Fruit fly (Drosophila melanogaster): ENCODE measurements around the gene CG5646.

CG5646 gene

DNA sequence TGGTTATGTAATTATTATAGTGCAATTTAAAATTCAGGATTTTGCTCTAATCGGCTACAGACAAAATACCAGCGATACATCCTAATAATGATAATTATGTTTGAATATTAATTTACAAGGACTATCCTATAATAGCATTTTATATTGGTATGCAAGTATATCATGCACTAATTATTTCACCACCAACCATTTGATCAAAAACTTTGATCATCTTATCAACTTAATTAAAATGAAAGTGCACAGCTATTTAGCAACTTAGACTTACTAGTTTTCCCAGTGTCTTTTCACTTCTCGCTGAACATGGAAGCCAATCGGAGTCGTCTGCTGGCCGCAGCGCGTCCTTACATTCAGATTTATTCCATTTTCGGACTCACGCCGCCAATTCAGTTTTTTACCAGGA is 15.4 kb downstream of the CG5646 start, which contains the start of gene Gr98d:
Gene Gr98d, plus strand, starts transcription at position 301 of the 400 bp plus-strand sequence.
- TF ChIP-seq Ets96B (tag; optimal IDR thresholded peaks at IDR 0.05) (no peak), lz (GFP tag; optimal IDR thresholded peaks at IDR 0.05) (no peak)

DNA sequence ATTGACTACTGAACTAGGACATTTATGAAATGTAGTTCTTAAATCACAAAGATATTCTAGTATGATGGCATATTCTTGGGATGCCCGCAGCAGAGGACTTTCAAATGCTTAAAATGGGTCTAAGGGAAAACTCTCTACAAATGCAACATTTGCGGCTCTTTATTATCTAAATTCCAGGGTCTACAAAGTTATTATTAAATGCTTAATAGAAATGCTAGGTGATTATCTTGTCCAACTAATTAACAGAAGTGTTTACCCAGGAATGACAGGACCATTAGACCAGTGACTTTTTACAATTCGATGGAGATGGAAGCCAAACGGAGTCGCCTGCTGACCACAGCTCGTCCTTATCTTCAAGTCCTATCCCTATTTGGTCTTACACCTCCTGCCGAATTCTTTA is 17.0 kb downstream of the CG5646 start, which contains the start of gene Gr98c:
Gene Gr98c, plus strand, starts transcription at position 301 of the 400 bp plus-strand sequence.
- TF ChIP-seq Met (GFP tag; optimal IDR thresholded peaks at IDR 0.05) (no peak), CG8319 (GFP tag; optimal IDR thresholded peaks at IDR 0.05) (no peak), CG6808 (GFP tag; optimal IDR thresholded peaks at IDR 0.05) (no peak), CG10669 (GFP tag; optimal IDR thresholded peaks at IDR 0.05) (no peak), CG32006 (GFP tag; optimal IDR thresholded peaks at IDR 0.05) (no peak), dsx (GFP tag; optimal IDR thresholded peaks at IDR 0.05; ENCODE audit: poor library complexity, severe bottlenecking) (no peak), Hr38 (GFP tag; optimal IDR thresholded peaks at IDR 0.05) (no peak), fd59A (GFP tag; optimal IDR thresholded peaks at IDR 0.05) (no peak), Gug (GFP tag; IDR thresholded peaks at IDR 0.05) (no peak), Eip75B (GFP tag; optimal IDR thresholded peaks at IDR 0.05) (no peak), CG3032 (tag; optimal IDR thresholded peaks at IDR 0.05) (no peak), acj6 (GFP tag; optimal IDR thresholded peaks at IDR 0.05) (no peak), CG6792 (GFP tag; optimal IDR thresholded peaks at IDR 0.05) (no peak), CG6163 (GFP tag; IDR thresholded peaks at IDR 0.05) (no peak), fd85E (GFP tag; optimal IDR thresholded peaks at IDR 0.05) (no peak), Ets96B (tag; optimal IDR thresholded peaks at IDR 0.05) (no peak), ss (GFP tag; optimal IDR thresholded peaks at IDR 0.05) (no peak), CG16779 (tag; optimal IDR thresholded peaks at IDR 0.05) (no peak), svp (GFP tag) (no peak), CG6854 (GFP tag; optimal IDR thresholded peaks at IDR 0.05) (no peak)

DNA sequence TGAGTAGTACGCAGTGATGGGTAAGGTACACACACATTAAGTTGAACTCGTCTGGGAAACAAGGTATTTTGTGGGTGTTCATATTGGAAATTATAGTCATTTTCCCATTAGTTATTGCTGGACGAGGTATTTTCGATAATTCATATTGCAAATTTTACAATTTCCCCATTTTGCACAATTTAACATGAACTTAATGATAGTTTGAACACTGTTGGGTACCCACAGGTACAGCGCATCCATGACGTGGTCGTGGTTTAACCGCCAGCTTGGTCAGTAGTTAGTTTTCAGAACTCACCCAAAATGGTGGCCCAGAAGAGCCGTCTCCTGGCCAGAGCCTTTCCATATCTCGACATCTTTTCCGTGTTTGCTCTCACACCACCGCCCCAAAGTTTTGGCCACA is 18.9 kb downstream of the CG5646 start, which contains the start of gene Gr98b:
Gene Gr98b, plus strand, starts transcription at position 301 of the 400 bp plus-strand sequence.
- TF ChIP-seq CG9139 (GFP tag; optimal IDR thresholded peaks at IDR 0.05) (no peak), CG10669 (GFP tag; optimal IDR thresholded peaks at IDR 0.05) (no peak)

DNA sequence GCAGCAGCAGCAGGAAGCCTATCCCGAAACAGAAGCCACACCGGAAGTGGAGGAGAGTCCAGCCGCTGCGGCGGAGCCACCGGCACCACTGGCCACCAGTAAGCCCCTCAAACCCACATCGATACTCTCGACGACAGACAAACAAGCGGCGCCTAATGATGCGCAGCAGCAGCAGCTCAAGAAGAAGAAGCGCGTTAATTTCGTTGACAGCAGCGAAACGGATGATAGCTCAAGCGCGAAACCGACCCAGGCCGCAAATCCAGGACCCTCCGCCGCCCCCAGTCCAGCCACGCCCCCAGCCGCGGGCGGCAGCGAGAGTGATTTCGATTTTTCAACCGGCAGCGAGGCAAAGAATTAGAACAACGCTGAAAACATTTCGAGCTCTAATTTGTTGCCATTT is 27.9 kb downstream of the CG5646 start:
- no peak for TF ChIP-seq CG6163 (GFP tag; IDR thresholded peaks at IDR 0.05)
- no peak for TF ChIP-seq svp (GFP tag)
- TF ChIP-seq achi (GFP tag; optimal IDR thresholded peaks at IDR 0.05), result no peak
- TF ChIP-seq CG3032 (tag; optimal IDR thresholded peaks at IDR 0.05), result no peak
- TF ChIP-seq OdsH (GFP tag; optimal IDR thresholded peaks at IDR 0.05), result no peak

DNA sequence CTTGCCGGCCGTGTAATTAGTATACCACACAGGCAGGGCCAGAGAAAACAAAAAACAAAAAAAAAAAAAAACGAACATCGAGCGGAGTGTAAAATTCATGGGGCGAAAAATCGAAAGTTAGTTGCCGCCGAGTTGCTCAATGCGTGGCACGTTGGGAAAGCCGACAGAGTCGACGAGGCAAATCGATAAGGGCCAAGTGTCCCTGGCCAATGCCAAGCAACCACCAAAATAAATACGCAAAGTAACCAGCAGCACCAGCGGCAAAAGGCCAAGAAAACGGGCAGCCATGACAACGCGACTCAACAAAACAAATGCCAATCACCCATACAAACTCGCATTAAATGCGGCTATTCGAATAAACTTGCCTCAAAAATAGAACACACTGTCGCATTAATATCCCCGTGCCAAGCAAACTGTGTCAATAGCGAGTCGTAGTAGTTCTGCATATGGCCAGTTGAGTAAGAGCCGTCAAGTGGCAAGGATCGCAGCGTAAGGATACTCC is 40.7 kb downstream of the CG5646 start, which contains the start of gene CG12885:
Gene CG12885, plus strand, starts transcription at position 452 of the 502 bp plus-strand sequence.
- TF ChIP-seq fd59A (GFP tag; optimal IDR thresholded peaks at IDR 0.05), result no peak
- TF ChIP-seq CG31627 (GFP tag; optimal IDR thresholded peaks at IDR 0.05), result no peak

DNA sequence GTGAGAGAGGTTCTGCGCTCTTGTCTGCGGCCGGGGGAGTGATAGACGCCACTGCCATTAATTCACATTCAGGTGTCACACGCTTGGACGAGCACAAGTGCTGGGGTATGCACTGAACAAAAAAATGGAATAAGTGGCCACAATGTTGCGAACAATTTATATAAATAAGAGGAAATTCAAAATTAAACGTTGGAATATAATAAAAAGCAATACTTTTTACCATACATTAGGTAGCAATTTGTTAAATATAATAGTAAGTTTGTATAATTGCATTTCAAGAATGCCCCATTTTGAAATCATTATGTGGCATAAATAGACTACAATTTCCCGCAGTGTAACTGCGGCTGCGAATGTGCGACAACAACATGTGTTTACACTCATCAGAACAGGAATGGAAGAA is 41.2 kb downstream of the CG5646 start:
- peak; percentile 58 for TF ChIP-seq svp (GFP tag)
- no peak for TF ChIP-seq dsx (GFP tag; optimal IDR thresholded peaks at IDR 0.05; ENCODE audit: poor library complexity, severe bottlenecking)

DNA sequence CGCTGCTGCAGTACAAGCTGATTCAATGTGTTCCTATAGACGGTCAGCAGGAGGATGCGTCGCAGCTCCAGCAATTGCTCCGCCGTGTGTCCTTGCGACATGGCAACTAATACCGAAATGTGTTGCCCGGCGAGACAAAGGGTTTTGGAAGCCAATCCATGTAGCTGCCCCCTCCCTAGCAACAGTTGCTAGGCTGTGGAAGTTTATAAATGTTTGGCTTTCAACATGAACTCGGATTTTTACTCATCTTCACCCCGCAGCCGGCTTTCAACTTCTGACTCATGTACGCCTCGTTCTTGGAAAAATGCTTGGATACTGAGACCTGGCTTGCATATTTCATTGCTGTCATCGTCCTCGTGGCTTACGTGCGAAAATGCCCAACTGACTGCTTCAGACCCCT is 44.0 kb downstream of the CG5646 start, which contains the start of gene CG13972:
Gene CG13972, minus strand, starts transcription at position 101 of the 400 bp plus-strand sequence.
- TF ChIP-seq CG15336 (GFP tag; IDR thresholded peaks at IDR 0.05) (no peak), CG4318 (GFP tag; optimal IDR thresholded peaks at IDR 0.05) (no peak), ss (GFP tag; optimal IDR thresholded peaks at IDR 0.05) (no peak), Sox102F (GFP tag; optimal IDR thresholded peaks at IDR 0.05) (no peak), CG8319 (GFP tag; optimal IDR thresholded peaks at IDR 0.05) (no peak)

Data from whole organism, prepupa.